Worm (Caenorhabditis elegans): ENCODE data around the gene C05C10.5.

C05C10.5 gene

ce11 chrII:9936859-9937258 lies 2.0 kb upstream of the C05C10.5 start, which contains the start of gene C05C10.3:
C05C10.3 (minus strand) TSS chrII:9936893.
- TF ChIP-seq attf-4 (tag; optimal IDR thresholded peaks at IDR 0.05) (no peak), dve-1 (tag; optimal IDR thresholded peaks at IDR 0.05; ENCODE audit: insufficient read depth) (peak; percentile 24), unc-39 (tag; optimal IDR thresholded peaks at IDR 0.05) (no peak), nhr-77 (tag; optimal IDR thresholded peaks at IDR 0.05) (peak; percentile 35), dmd-6 (GFP tag; IDR thresholded peaks at IDR 0.05) (no peak; the same call in 1 of the 2 replicates), pqm-1 (tag; optimal IDR thresholded peaks at IDR 0.05) (peak; percentile 7), nhr-28 (tag; optimal IDR thresholded peaks at IDR 0.05) (peak; percentile 2), mdt-29 (GFP tag; IDR thresholded peaks at IDR 0.05) (no peak), daf-16 (GFP tag; optimal IDR thresholded peaks at IDR 0.05) (no peak), daf-16 (tag; optimal IDR thresholded peaks at IDR 0.05) (peak; percentile 82), lin-29 (GFP tag; IDR thresholded peaks at IDR 0.05) (no peak)

- TF ChIP-seq nhr-111 (GFP tag; optimal IDR thresholded peaks at IDR 0.05) = no peak
- peak; percentile 65 for TF ChIP-seq nhr-77 (tag; optimal IDR thresholded peaks at IDR 0.05)
- peak; percentile 100 for TF ChIP-seq mxl-3 (GFP tag; optimal IDR thresholded peaks at IDR 0.05)
- TF ChIP-seq unc-130 (GFP tag; optimal IDR thresholded peaks at IDR 0.05) = peak; percentile 13
- peak; percentile 26 for TF ChIP-seq pqm-1 (tag; optimal IDR thresholded peaks at IDR 0.05)
- peak; percentile 46; the same call in 1 of the 2 replicates for TF ChIP-seq php-3 (GFP tag; IDR thresholded peaks at IDR 0.05)
- no peak for TF ChIP-seq madf-9 (GFP tag; conservative IDR thresholded peaks at IDR 0.05)
- TF ChIP-seq R02D3.7 (tag; optimal IDR thresholded peaks at IDR 0.05) = no peak
- TF ChIP-seq dmd-6 (GFP tag; IDR thresholded peaks at IDR 0.05) = peak; percentile 93
- no peak for TF ChIP-seq lim-7 (GFP tag; IDR thresholded peaks at IDR 0.05)
- TF ChIP-seq duxl-1 (tag; optimal IDR thresholded peaks at IDR 0.05; ENCODE audit: poor library complexity) = no peak
- peak; percentile 12 for TF ChIP-seq nhr-6 (tag; optimal IDR thresholded peaks at IDR 0.05)
- no peak for TF ChIP-seq set-16 (GFP tag; IDR thresholded peaks at IDR 0.05)
- no peak for TF ChIP-seq aly-2 (tag; optimal IDR thresholded peaks at IDR 0.05)
- TF ChIP-seq lin-39 (tag; optimal IDR thresholded peaks at IDR 0.05) = no peak
- peak in 1 of 2 experiments; percentile 19 for TF ChIP-seq daf-16 (GFP tag; optimal IDR thresholded peaks at IDR 0.05)
- peak; percentile 85 for TF ChIP-seq daf-16 (tag; optimal IDR thresholded peaks at IDR 0.05)
- no peak for TF ChIP-seq snpc-1.2 (GFP tag; IDR thresholded peaks at IDR 0.05)
- TF ChIP-seq ama-1 (optimal IDR thresholded peaks at IDR 0.05) = peak; percentile 90
- peak; percentile 8 for TF ChIP-seq zip-2 (tag; optimal IDR thresholded peaks at IDR 0.05)
- TF ChIP-seq hif-1 (tag; optimal IDR thresholded peaks at IDR 0.05) = peak in 1 of 2 experiments; percentile 53
- TF ChIP-seq snpc-4 (tag; optimal IDR thresholded peaks at IDR 0.05) = no peak
- no peak for TF ChIP-seq vab-7 (GFP tag; IDR thresholded peaks at IDR 0.05)
- TF ChIP-seq cey-2 (tag; optimal IDR thresholded peaks at IDR 0.05; ENCODE audit: borderline replicate concordance, insufficient read depth) = peak; percentile 91
- no peak for TF ChIP-seq zip-11 (GFP tag; IDR thresholded peaks at IDR 0.05)
- no peak for TF ChIP-seq fkh-10 (GFP tag; optimal IDR thresholded peaks at IDR 0.05)
- peak; percentile 27 for TF ChIP-seq ztf-7 (tag; optimal IDR thresholded peaks at IDR 0.05)
- no peak for TF ChIP-seq ceh-82 (tag; optimal IDR thresholded peaks at IDR 0.05)
- TF ChIP-seq tra-1 (GFP tag; IDR thresholded peaks at IDR 0.05) = peak; percentile 84
- no peak for TF ChIP-seq ZK546.5 (tag; optimal IDR thresholded peaks at IDR 0.05)
- TF ChIP-seq mdt-29 (GFP tag; IDR thresholded peaks at IDR 0.05) = no peak
- TF ChIP-seq mes-2 (tag; optimal IDR thresholded peaks at IDR 0.05; ENCODE audit: poor library complexity, severe bottlenecking) = peak; percentile 48
- TF ChIP-seq jun-1 (tag; optimal IDR thresholded peaks at IDR 0.05) = no peak
- no peak for TF ChIP-seq daf-8 (GFP tag; IDR thresholded peaks at IDR 0.05)
- TF ChIP-seq madf-5 (GFP tag; IDR thresholded peaks at IDR 0.05) = no peak
- no peak for TF ChIP-seq ceh-44 (GFP tag; IDR thresholded peaks at IDR 0.05)
- TF ChIP-seq lir-3 (tag; optimal IDR thresholded peaks at IDR 0.05) = no peak
- TF ChIP-seq dmd-9 (GFP tag; IDR thresholded peaks at IDR 0.05) = no peak
- TF ChIP-seq ceh-28 (tag; optimal IDR thresholded peaks at IDR 0.05) = no peak
- TF ChIP-seq Y105C5A.15 (GFP tag; IDR thresholded peaks at IDR 0.05) = no peak
- no peak for TF ChIP-seq F10B5.3 (tag; optimal IDR thresholded peaks at IDR 0.05)
- TF ChIP-seq mep-1 (tag; optimal IDR thresholded peaks at IDR 0.05) = peak; percentile 90
- TF ChIP-seq Y75B8A.6 (GFP tag; IDR thresholded peaks at IDR 0.05) = no peak
- TF ChIP-seq spr-1 (tag; optimal IDR thresholded peaks at IDR 0.05) = peak; percentile 47
- TF ChIP-seq aha-1 (tag) = peak; percentile 99
Observed at ce11 chrII:9937611-9938010, 1.2 kb upstream of the C05C10.5 start.

Data from whole organism, L4 larva.